Fruit fly (Drosophila melanogaster): ENCODE measurements around the gene CG13045.

DNA sequence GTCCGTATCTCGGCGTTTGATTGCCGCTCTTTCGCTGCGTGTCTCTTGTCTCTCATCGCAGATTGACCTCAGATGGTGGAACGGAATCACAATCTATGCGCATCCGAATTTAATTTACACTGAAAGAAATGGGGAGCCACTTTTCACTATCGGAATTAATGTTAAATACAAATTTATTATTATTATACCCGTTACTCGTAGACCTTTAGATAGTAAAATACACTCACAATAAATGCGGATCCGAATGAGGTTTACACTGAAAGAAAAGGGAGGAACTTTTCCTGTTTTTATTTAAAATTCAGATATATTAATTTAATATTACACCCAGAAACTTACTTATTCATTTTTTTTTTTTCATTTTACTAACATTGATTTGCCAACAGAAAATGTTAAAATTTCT is 1.7 kb downstream of the CG13045 start:
- no peak for TF ChIP-seq CTCF (optimal IDR thresholded peaks at IDR 0.05)
- TF ChIP-seq CG8478 (optimal IDR thresholded peaks at IDR 0.05) = no peak
